Fruit fly (Drosophila melanogaster) whole organism, embryonic: Measurements from ENCODE around the gene Blos4.

Experiments used
- CG11560 ChIP-seq: fragments of 200-800 bp; sonication (Bioruptor generic); IDR thresholded peaks from 3 replicates; pipeline ENCODE4 v1.3.6; 2022; ENCODE audit warnings: missing biosample characterization, missing genetic modification characterization
- CG3163 ChIP-seq: fragments of 200-800 bp; sonication (Bioruptor generic); optimal IDR thresholded peaks from 3 replicates; lab custom pipeline; 2016; ENCODE audit warnings: missing biosample characterization, missing genetic modification characterization
- CG7839 ChIP-seq: fragments of 200-800 bp; sonication (Bioruptor generic); optimal IDR thresholded peaks from 3 replicates; lab custom pipeline; 2018; ENCODE audit warnings: missing biosample characterization, mild to moderate bottlenecking, missing genetic modification characterization, moderate library complexity
- Nf-YC ChIP-seq: fragments of 200-800 bp; optimal IDR thresholded peaks from 3 replicates; lab custom pipeline; 2019; ENCODE audit warnings: missing biosample characterization, mild to moderate bottlenecking, missing genetic modification characterization, moderate library complexity
- ato ChIP-seq: fragments of 200-800 bp; sonication (Bioruptor generic); IDR thresholded peaks from 2 replicates; pipeline ENCODE4 v1.3.6; 2022; ENCODE audit warnings: missing biosample characterization, missing genetic modification characterization; ENCODE audit not compliant: partially characterized antibody
- fru ChIP-seq: fragments of >200 bp; optimal IDR thresholded peaks from 2 replicates; lab custom pipeline; 2017
- onecut ChIP-seq: fragments of 200-800 bp; sonication (Bioruptor generic); IDR thresholded peaks from 2 replicates; pipeline ENCODE4 v1.3.6; 2022; ENCODE audit warnings: missing biosample characterization, missing genetic modification characterization

- no peak for TF ChIP-seq CG3163 (GFP tag; lab: Kevin White, UChicago)
- TF ChIP-seq onecut (GFP tag; lab: Robert Waterston, UW) = no peak
- no peak for TF ChIP-seq CG7839 (tag; lab: Kevin White, UChicago)
- no peak for TF ChIP-seq CG11560 (tag; lab: Robert Waterston, UW)
- no peak for TF ChIP-seq fru (lab: Kevin White, UChicago)
- TF ChIP-seq Nf-YC (tag; lab: Kevin White, UChicago) = no peak
- TF ChIP-seq ato (GFP tag; lab: Robert Waterston, UW) = no peak
Observed at dm6 chr3L:10886371-10886770, 7.5 kb downstream of the Blos4 start, which contains the start of gene OXA1L.
